Fruit fly (Drosophila melanogaster): Measurements from ENCODE around the gene CG17186.

DNA sequence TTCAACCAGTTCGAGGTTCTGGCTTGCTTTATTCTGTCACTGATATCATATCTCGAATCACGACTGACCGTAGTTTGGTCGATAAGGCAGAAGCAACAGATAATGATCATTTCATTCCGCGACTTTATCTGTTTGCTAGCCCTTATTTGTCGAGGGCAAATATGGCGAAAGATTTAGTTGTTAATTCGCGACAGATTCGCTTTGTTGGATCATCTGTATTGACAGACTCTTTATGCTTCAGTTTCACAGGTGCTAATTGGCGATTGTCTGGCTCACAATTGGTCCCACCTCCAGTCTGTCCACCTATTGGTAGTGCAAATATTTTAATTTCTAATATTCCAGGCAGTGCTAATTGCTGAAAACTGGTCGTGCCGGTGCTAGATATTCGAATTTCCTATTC, 47.0 kb upstream of the CG17186 start:
- no peak for TF ChIP-seq OdsH (GFP tag; optimal IDR thresholded peaks at IDR 0.05)
- TF ChIP-seq fd85E (GFP tag; optimal IDR thresholded peaks at IDR 0.05) = no peak
